Worm (Caenorhabditis elegans): ENCODE measurements around the gene eat-17.
A peak's percentile ranks its signal among the peaks of the same experiment; 100 is the strongest.

ce11 chrX:16404815-16405214 lies 11.8 kb downstream of the eat-17 start:
- TF ChIP-seq lin-39 (tag; optimal IDR thresholded peaks at IDR 0.05) (no peak), aly-2 (tag; optimal IDR thresholded peaks at IDR 0.05) (no peak), fkh-4 (tag; optimal IDR thresholded peaks at IDR 0.05; ENCODE audit: borderline replicate concordance) (no peak), nhr-11 (tag; optimal IDR thresholded peaks at IDR 0.05) (no peak), unc-62 (GFP tag; optimal IDR thresholded peaks at IDR 0.05) (no peak), C04F5.9 (tag; optimal IDR thresholded peaks at IDR 0.05) (no peak), Y116A8C.19 (tag; optimal IDR thresholded peaks at IDR 0.05; ENCODE audit: borderline replicate concordance) (no peak), nhr-90 (tag; optimal IDR thresholded peaks at IDR 0.05; ENCODE audit: poor library complexity) (peak; percentile 48), ztf-4 (tag; optimal IDR thresholded peaks at IDR 0.05) (no peak), zag-1 (tag; optimal IDR thresholded peaks at IDR 0.05) (no peak), lsy-2 (tag; optimal IDR thresholded peaks at IDR 0.05) (no peak)

All from whole organism, L1 larva.